Worm (Caenorhabditis elegans) whole organism, L4 larva: Measurements from ENCODE around the gene ZK354.9.

ENCODE experiments used
- F10B5.3 ChIP-seq: sonication (generic microtip); optimal IDR thresholded peaks from 2 replicates; lab custom pipeline; 2016; ENCODE audit warnings: mild to moderate bottlenecking, missing genetic modification characterization, missing compliant biosample characterization
- F37D6.2 ChIP-seq: sonication (generic microtip); optimal IDR thresholded peaks from 2 replicates; lab custom pipeline; 2016; ENCODE audit warnings: mild to moderate bottlenecking, missing genetic modification characterization, missing compliant biosample characterization
- T26A8.4 ChIP-seq: fragments of 200-800 bp; sonication (Bioruptor generic); IDR thresholded peaks from 2 replicates; pipeline ENCODE4 v1.3.6; 2022; ENCODE audit warnings: missing genetic modification characterization, missing compliant biosample characterization
- Y105C5A.15 ChIP-seq: fragments of 200-800 bp; sonication (Bioruptor generic); IDR thresholded peaks from 2 replicates; pipeline ENCODE4 v1.3.6; 2022; ENCODE audit warnings: missing genetic modification characterization, missing compliant biosample characterization
- Y5F2A.4 ChIP-seq: fragments of 200-800 bp; sonication (Bioruptor generic); optimal IDR thresholded peaks from 2 replicates; lab custom pipeline; 2018; ENCODE audit warnings: mild to moderate bottlenecking, missing genetic modification characterization, missing compliant biosample characterization
- aha-1 ChIP-seq: fragments of 150-350 bp; peaks from one replicate; lab custom pipeline; 2014; ENCODE audit warnings: missing biosample characterization, missing genetic modification characterization
- ama-1 ChIP-seq: fragments of 150-350 bp; optimal IDR thresholded peaks from 2 replicates; lab custom pipeline; 2014; ENCODE audit warnings: inconsistent platforms, mixed read lengths
- arid-1 ChIP-seq: fragments of 200-800 bp; sonication (Bioruptor generic); conservative IDR thresholded peaks from 2 replicates; pipeline ENCODE4 v1.3.6; 2022; ENCODE audit warnings: missing genetic modification reagents, missing genetic modification characterization, missing compliant biosample characterization
- ceh-20 ChIP-seq: fragments of 200-800 bp; sonication (Bioruptor generic); IDR thresholded peaks from 2 replicates; pipeline ENCODE4 v1.3.6; 2022; ENCODE audit warnings: missing genetic modification reagents, missing genetic modification characterization, missing compliant biosample characterization
- ceh-28 ChIP-seq: fragments of 150-350 bp; optimal IDR thresholded peaks from 2 replicates; lab custom pipeline; 2014; ENCODE audit warnings: missing biosample characterization, missing genetic modification reagents, missing genetic modification characterization
- ceh-44 ChIP-seq: fragments of 200-800 bp; sonication (Bioruptor generic); IDR thresholded peaks from 2 replicates; pipeline ENCODE4 v1.3.6; 2022; ENCODE audit warnings: missing genetic modification reagents, missing genetic modification characterization, missing compliant biosample characterization
- ceh-62 ChIP-seq: sonication (generic microtip); optimal IDR thresholded peaks from 2 replicates; lab custom pipeline; 2017; ENCODE audit warnings: missing biosample characterization, missing genetic modification characterization
- ceh-82 ChIP-seq: sonication (generic microtip); optimal IDR thresholded peaks from 2 replicates; lab custom pipeline; 2017; ENCODE audit warnings: missing biosample characterization, missing genetic modification characterization
- ces-1 ChIP-seq: fragments of 150-350 bp; sonication (generic microtip); optimal IDR thresholded peaks from 4 replicates; lab custom pipeline; 2014; ENCODE audit warnings: missing biosample characterization, missing genetic modification reagents, missing genetic modification characterization
- daf-19 ChIP-seq: fragments of 200-800 bp; sonication (Bioruptor generic); conservative IDR thresholded peaks from 2 replicates; pipeline ENCODE4 v1.3.6; 2022; ENCODE audit warnings: missing genetic modification characterization, missing compliant biosample characterization
- dmd-9 ChIP-seq: fragments of 200-800 bp; sonication (Bioruptor generic); IDR thresholded peaks from 2 replicates; pipeline ENCODE4 v1.3.6; 2022; ENCODE audit warnings: missing genetic modification reagents, missing genetic modification characterization, missing compliant biosample characterization
- duxl-1 ChIP-seq: sonication (generic microtip); optimal IDR thresholded peaks from 2 replicates; lab custom pipeline; 2016; ENCODE audit warnings: mild to moderate bottlenecking, missing genetic modification characterization, moderate library complexity, missing compliant biosample characterization; ENCODE audit not compliant: poor library complexity
- egl-43 ChIP-seq: fragments of 200-800 bp; sonication (Bioruptor generic); IDR thresholded peaks from 2 replicates; pipeline ENCODE4 v1.3.6; 2022; ENCODE audit warnings: missing genetic modification reagents, missing genetic modification characterization, missing compliant biosample characterization
- fkh-10 ChIP-seq: fragments of 150-350 bp; optimal IDR thresholded peaks from 2 replicates; lab custom pipeline; 2014; ENCODE audit warnings: missing biosample characterization, missing genetic modification reagents, missing genetic modification characterization
- fos-1 ChIP-seq: fragments of 150-350 bp; optimal IDR thresholded peaks from 2 replicates; lab custom pipeline; 2014; ENCODE audit warnings: missing biosample characterization, missing genetic modification characterization
- hif-1 ChIP-seq, 2 experiments: sonication (generic microtip); optimal IDR thresholded peaks; 2 replicates each; lab custom pipeline; 2016 to 2017; ENCODE audit warnings: missing compliant biosample characterization in 2 of 2, missing genetic modification characterization in 2 of 2, missing genetic modification reagents in 2 of 2, missing genotype in 2 of 2, mild to moderate bottlenecking in 1 of 2
- hlh-11 ChIP-seq: fragments of 200-800 bp; sonication (Bioruptor generic); optimal IDR thresholded peaks from 2 replicates; lab custom pipeline; 2018; ENCODE audit warnings: mild to moderate bottlenecking, missing genetic modification characterization, missing compliant biosample characterization
- hlh-30 ChIP-seq: sonication (generic microtip); optimal IDR thresholded peaks from 2 replicates; lab custom pipeline; 2017; ENCODE audit warnings: antibody characterized with exemption, mild to moderate bottlenecking, missing genetic modification characterization, missing compliant biosample characterization; ENCODE audit not compliant: insufficient read depth
- jun-1 ChIP-seq: fragments of 150-350 bp; optimal IDR thresholded peaks from 2 replicates; lab custom pipeline; 2014; ENCODE audit warnings: missing biosample characterization, missing genetic modification reagents, missing genetic modification characterization
- lin-13 ChIP-seq: fragments of 150-350 bp; optimal IDR thresholded peaks from 2 replicates; lab custom pipeline; 2014; ENCODE audit warnings: missing biosample characterization, missing genetic modification reagents, missing genetic modification characterization
- lin-15B ChIP-seq: fragments of 150-350 bp; sonication (generic microtip); optimal IDR thresholded peaks from 3 replicates; lab custom pipeline; 2014; ENCODE audit warnings: missing biosample characterization, missing genetic modification characterization
- lin-38 ChIP-seq: fragments of 200-800 bp; sonication (Bioruptor generic); IDR thresholded peaks from 2 replicates; pipeline ENCODE4 v1.3.6; 2022; ENCODE audit warnings: missing genetic modification reagents, missing genetic modification characterization, missing compliant biosample characterization
- lin-39 ChIP-seq: fragments of 150-350 bp; optimal IDR thresholded peaks from 2 replicates; lab custom pipeline; 2014; ENCODE audit warnings: missing biosample characterization, missing genetic modification reagents, missing genetic modification characterization
- lir-3 ChIP-seq: sonication (generic microtip); optimal IDR thresholded peaks from 2 replicates; lab custom pipeline; 2016; ENCODE audit warnings: mild to moderate bottlenecking, missing genetic modification characterization, missing compliant biosample characterization
- lsy-2 ChIP-seq, 2 experiments: fragments of 150-350 bp in 1 of 2; sonication (generic microtip) in 1 of 2; optimal IDR thresholded peaks; 2 replicates each; lab custom pipeline; 2014 to 2017; ENCODE audit warnings: missing biosample characterization in 2 of 2, missing genetic modification characterization in 2 of 2
- madf-5 ChIP-seq, 2 experiments: fragments of 200-800 bp; sonication (Bioruptor generic); IDR thresholded peaks; 2 replicates each; pipeline ENCODE4 v1.3.6; 2022; ENCODE audit warnings: missing compliant biosample characterization in 2 of 2, missing genetic modification characterization in 2 of 2
- mdt-29 ChIP-seq: fragments of 200-800 bp; sonication (Bioruptor generic); IDR thresholded peaks from 2 replicates; pipeline ENCODE4 v1.3.6; 2022; ENCODE audit warnings: missing genetic modification reagents, missing genetic modification characterization, missing compliant biosample characterization
- mep-1 ChIP-seq: fragments of 150-350 bp; sonication (generic microtip); optimal IDR thresholded peaks from 3 replicates; lab custom pipeline; 2014; ENCODE audit warnings: missing biosample characterization, missing genetic modification characterization
- mes-2 ChIP-seq: sonication (generic microtip); optimal IDR thresholded peaks from 2 replicates; lab custom pipeline; 2016; ENCODE audit warnings: missing genotype, mild to moderate bottlenecking, missing genetic modification characterization, missing compliant biosample characterization; ENCODE audit not compliant: poor library complexity, severe bottlenecking
- nhr-102 ChIP-seq: sonication (generic microtip); optimal IDR thresholded peaks from 2 replicates; lab custom pipeline; 2016; ENCODE audit warnings: mild to moderate bottlenecking, missing genetic modification characterization, moderate library complexity, missing compliant biosample characterization
- nhr-11 ChIP-seq: fragments of 150-350 bp; optimal IDR thresholded peaks from 2 replicates; lab custom pipeline; 2014; ENCODE audit warnings: missing biosample characterization, missing genetic modification characterization
- nhr-237 ChIP-seq: sonication (generic microtip); optimal IDR thresholded peaks from 2 replicates; lab custom pipeline; 2017; ENCODE audit warnings: missing biosample characterization, missing genetic modification characterization
- nhr-28 ChIP-seq: fragments of 150-350 bp; optimal IDR thresholded peaks from 2 replicates; lab custom pipeline; 2014; ENCODE audit warnings: missing biosample characterization, missing genetic modification characterization
- nhr-41 ChIP-seq: fragments of 200-800 bp; sonication (Bioruptor generic); IDR thresholded peaks from 2 replicates; pipeline ENCODE4 v1.3.6; 2022; ENCODE audit warnings: missing genetic modification reagents, missing genetic modification characterization, missing compliant biosample characterization
- nhr-42 ChIP-seq: fragments of 200-800 bp; sonication (Bioruptor generic); IDR thresholded peaks from 2 replicates; pipeline ENCODE4 v1.3.6; 2022; ENCODE audit warnings: missing genetic modification characterization, missing compliant biosample characterization
- nhr-76 ChIP-seq: fragments of 150-350 bp; optimal IDR thresholded peaks from 2 replicates; lab custom pipeline; 2014; ENCODE audit warnings: missing biosample characterization, missing genetic modification characterization
- pha-4 ChIP-seq, 2 experiments: fragments of 150-350 bp in 1 of 2; fragments of 200-800 bp in 1 of 2; sonication (Bioruptor generic) in 1 of 2; IDR thresholded peaks in 1 of 2; optimal IDR thresholded peaks in 1 of 2; 2 replicates each; pipeline versions ENCODE4 v1.3.6 to Lab custom; 2014 to 2022; ENCODE audit warnings: missing genetic modification characterization in 2 of 2, missing genetic modification reagents in 2 of 2, missing biosample characterization in 1 of 2, missing compliant biosample characterization in 1 of 2
- php-3 ChIP-seq: fragments of 200-800 bp; sonication (Bioruptor generic); IDR thresholded peaks from 2 replicates; pipeline ENCODE4 v1.3.6; 2022; ENCODE audit warnings: missing genetic modification reagents, missing genetic modification characterization, missing compliant biosample characterization
- snpc-1.2 ChIP-seq: fragments of 200-800 bp; sonication (Bioruptor generic); IDR thresholded peaks from 2 replicates; pipeline ENCODE4 v1.3.6; 2022; ENCODE audit warnings: missing genetic modification reagents, missing genetic modification characterization, missing compliant biosample characterization
- snpc-4 ChIP-seq: fragments of 150-350 bp; optimal IDR thresholded peaks from 2 replicates; lab custom pipeline; 2014; ENCODE audit warnings: missing biosample characterization, missing genetic modification characterization
- spr-1 ChIP-seq: sonication (generic microtip); optimal IDR thresholded peaks from 2 replicates; lab custom pipeline; 2016; ENCODE audit warnings: mild to moderate bottlenecking, missing genetic modification characterization, missing compliant biosample characterization
- unc-130 ChIP-seq: sonication (generic microtip); optimal IDR thresholded peaks from 2 replicates; lab custom pipeline; 2016; ENCODE audit warnings: missing genetic modification reagents, missing genetic modification characterization, missing compliant biosample characterization
- unc-39 ChIP-seq: sonication (generic microtip); optimal IDR thresholded peaks from 2 replicates; lab custom pipeline; 2017; ENCODE audit warnings: missing biosample characterization, missing genetic modification characterization
- vab-7 ChIP-seq: fragments of 200-800 bp; sonication (Bioruptor generic); IDR thresholded peaks from 2 replicates; pipeline ENCODE4 v1.3.6; 2022; ENCODE audit warnings: missing genetic modification reagents, missing genetic modification characterization, missing compliant biosample characterization
- zag-1 ChIP-seq: fragments of 150-350 bp; optimal IDR thresholded peaks from 2 replicates; lab custom pipeline; 2014; ENCODE audit warnings: missing biosample characterization, missing genetic modification characterization
- zfp-2 ChIP-seq: sonication (generic microtip); optimal IDR thresholded peaks from 2 replicates; lab custom pipeline; 2016; ENCODE audit warnings: mild to moderate bottlenecking, missing genetic modification characterization, missing compliant biosample characterization
- zip-11 ChIP-seq: fragments of 200-800 bp; sonication (Bioruptor generic); IDR thresholded peaks from 2 replicates; pipeline ENCODE4 v1.3.6; 2022; ENCODE audit warnings: missing genetic modification characterization, missing compliant biosample characterization

ZK354.9 gene

DNA sequence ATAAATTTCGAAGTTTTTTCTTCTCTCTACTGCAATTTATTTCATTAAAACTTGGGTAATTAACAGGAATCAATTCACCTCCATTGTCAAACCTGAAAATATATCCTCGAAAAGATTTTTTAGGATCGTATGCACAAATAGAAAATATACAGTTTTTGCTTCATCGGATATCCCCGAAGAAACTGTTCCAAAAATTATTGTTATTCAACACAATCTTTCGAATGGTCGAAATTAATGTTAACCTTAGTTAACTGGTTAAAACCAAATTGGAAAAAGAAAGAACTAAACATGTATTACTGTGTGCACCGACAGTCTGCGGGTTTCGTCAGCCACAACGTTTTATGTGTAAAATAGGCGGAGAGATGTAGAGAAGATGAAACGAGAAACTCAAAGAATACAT is 9.2 kb upstream of the ZK354.9 start (continued):
- TF ChIP-seq ceh-44 (GFP tag; lab: Robert Waterston, UW) (no peak), lin-39 (tag; lab: Kevin White, UChicago) (no peak), fkh-10 (GFP tag; lab: Kevin White, UChicago) (no peak), php-3 (GFP tag; lab: Robert Waterston, UW) (no peak), F10B5.3 (no peak), nhr-237 (no peak), lin-38 (GFP tag; lab: Robert Waterston, UW) (peak; percentile 54), lsy-2 (tag; optimal IDR thresholded peaks at IDR 0.05; lab: Kevin White, UChicago) (no peak), Y5F2A.4 (GFP tag; lab: Kevin White, UChicago) (no peak), daf-19 (GFP tag; lab: Robert Waterston, UW) (no peak), mep-1 (no peak), F37D6.2 (no peak), madf-5 (GFP tag; IDR thresholded peaks at IDR 0.05; lab: Robert Waterston, UW) (no peak), nhr-28 (no peak), ces-1 (GFP tag; lab: Kevin White, UChicago) (no peak), hlh-30 (tag; lab: Kevin White, UChicago) (peak; percentile 31), aha-1 (tag; lab: Kevin White, UChicago) (no peak), lin-13 (GFP tag; lab: Kevin White, UChicago) (no peak), arid-1 (GFP tag; lab: Robert Waterston, UW) (0 out of 2 replicates have a peak, but pooled peaks have one; percentile 18), zip-11 (GFP tag; lab: Robert Waterston, UW) (no peak), unc-39 (tag; lab: Kevin White, UChicago) (no peak), Y105C5A.15 (no peak), fos-1 (tag; lab: Kevin White, UChicago) (no peak), T26A8.4 (GFP tag; lab: Robert Waterston, UW) (peak; percentile 80), hif-1 (tag; optimal IDR thresholded peaks at IDR 0.05; lab: Kevin White, UChicago) (no peak), spr-1 (no peak), zag-1 (no peak), lin-15B (tag; lab: Kevin White, UChicago) (no peak), snpc-1.2 (GFP tag; lab: Robert Waterston, UW) (peak; percentile 99), vab-7 (GFP tag; lab: Robert Waterston, UW) (no peak), unc-130 (GFP tag; lab: Kevin White, UChicago) (no peak), zfp-2 (tag; lab: Kevin White, UChicago) (no peak), ama-1 (lab: Kevin White, UChicago) (no peak), ceh-28 (tag; lab: Kevin White, UChicago) (no peak), egl-43 (GFP tag; lab: Robert Waterston, UW) (no peak), pha-4 (GFP tag; IDR thresholded peaks at IDR 0.05; lab: Robert Waterston, UW) (no peak), pha-4 (tag; optimal IDR thresholded peaks at IDR 0.05; lab: Kevin White, UChicago) (no peak), mdt-29 (GFP tag; lab: Robert Waterston, UW) (no peak), lir-3 (no peak), nhr-102 (peak; percentile 72), snpc-4 (peak; percentile 78), nhr-76 (tag; lab: Kevin White, UChicago) (no peak), mes-2 (tag; lab: Kevin White, UChicago) (no peak), dmd-9 (GFP tag; lab: Robert Waterston, UW) (no peak), duxl-1 (tag; lab: Kevin White, UChicago) (peak; percentile 69), ceh-82 (no peak), hlh-11 (tag; lab: Kevin White, UChicago) (no peak), jun-1 (tag; lab: Kevin White, UChicago) (no peak), nhr-42 (peak; percentile 25; the same call in 1 of the 2 replicates), ceh-62 (no peak), ceh-20 (GFP tag; lab: Robert Waterston, UW) (no peak), nhr-41 (GFP tag; lab: Robert Waterston, UW) (no peak), nhr-11 (tag; lab: Kevin White, UChicago) (no peak)
